Fruit fly (Drosophila melanogaster) Kc167 (cell line): ENCODE results near the gene Ripalpha.

ENCODE experiments used
- Myc ChIP-seq: fragments of >200 bp; optimal IDR thresholded peaks from 2 replicates; lab custom pipeline; 2017; ENCODE audit warnings: missing external identifiers
- Sin3A ChIP-seq: fragments of >200 bp; optimal IDR thresholded peaks from 2 replicates; lab custom pipeline; 2018; ENCODE audit warnings: missing external identifiers
- h ChIP-seq: fragments of >200 bp; optimal IDR thresholded peaks from 3 replicates; lab custom pipeline; 2018; ENCODE audit warnings: missing external identifiers
- insv ChIP-seq: fragments of >200 bp; optimal IDR thresholded peaks from 3 replicates; lab custom pipeline; 2018; ENCODE audit warnings: missing external identifiers
- psq ChIP-seq: fragments of >200 bp; optimal IDR thresholded peaks from 2 replicates; lab custom pipeline; 2017; ENCODE audit warnings: missing external identifiers
- ttk ChIP-seq: sonication (Bioruptor generic); optimal IDR thresholded peaks from 2 replicates; lab custom pipeline; 2017; ENCODE audit warnings: missing external identifiers

The Ripalpha gene

DNA sequence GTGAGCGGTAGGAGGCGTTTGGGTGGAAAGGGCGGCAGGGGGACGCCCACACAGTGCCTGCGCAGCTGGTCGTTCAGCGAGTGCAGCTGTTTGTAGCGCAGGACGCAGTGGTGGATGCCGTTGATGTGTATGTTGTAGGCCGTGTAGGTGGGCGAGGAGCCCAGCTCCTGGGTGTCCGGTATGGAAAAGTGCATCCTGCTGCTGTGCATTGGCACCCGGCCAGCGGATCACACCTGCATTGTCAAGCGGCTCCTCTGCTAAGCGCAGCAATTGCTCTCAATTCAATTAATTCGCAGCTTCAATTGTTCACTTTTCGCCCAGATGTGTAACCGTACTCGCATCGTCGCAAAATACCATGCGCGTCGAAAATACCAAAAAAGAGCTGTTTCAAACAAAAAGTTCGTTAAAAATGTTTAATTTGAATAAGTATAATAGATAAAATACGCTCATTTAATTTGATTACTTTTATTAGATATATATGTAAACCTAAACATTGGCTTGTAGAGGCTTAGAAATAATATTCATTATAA lies 5.9 kb upstream of the Ripalpha start, which contains the start of gene Snx17:
TSS of gene Snx17 (minus strand) at position 329 of the 530 bp plus-strand sequence.
- TF ChIP-seq psq (lab: Kevin White, UChicago) (no peak), Sin3A (lab: Kevin White, UChicago) (no peak)

DNA sequence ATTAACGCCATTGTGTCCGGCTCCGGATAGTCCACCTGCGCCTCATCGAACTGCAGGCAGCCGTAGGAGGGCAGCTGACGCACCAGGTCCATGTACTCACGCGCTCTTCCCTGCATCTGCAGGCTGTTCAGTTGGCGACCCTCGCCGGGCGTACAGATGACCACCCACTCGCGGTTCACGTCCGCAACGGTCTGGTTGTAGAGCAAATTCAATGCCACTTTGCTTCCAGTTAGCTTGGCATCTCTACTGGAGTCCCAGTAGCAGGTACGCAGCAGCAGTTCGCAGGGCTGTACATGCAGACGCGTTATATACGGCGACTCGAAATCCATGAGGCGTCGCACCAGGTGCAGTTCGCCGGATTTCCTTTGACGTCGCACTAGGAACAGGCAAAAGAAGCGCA lies 5.2 kb upstream of the Ripalpha start:
- peak; percentile 87 for TF ChIP-seq ttk (lab: Kevin White, UChicago)
- TF ChIP-seq Sin3A (lab: Kevin White, UChicago): no peak

DNA sequence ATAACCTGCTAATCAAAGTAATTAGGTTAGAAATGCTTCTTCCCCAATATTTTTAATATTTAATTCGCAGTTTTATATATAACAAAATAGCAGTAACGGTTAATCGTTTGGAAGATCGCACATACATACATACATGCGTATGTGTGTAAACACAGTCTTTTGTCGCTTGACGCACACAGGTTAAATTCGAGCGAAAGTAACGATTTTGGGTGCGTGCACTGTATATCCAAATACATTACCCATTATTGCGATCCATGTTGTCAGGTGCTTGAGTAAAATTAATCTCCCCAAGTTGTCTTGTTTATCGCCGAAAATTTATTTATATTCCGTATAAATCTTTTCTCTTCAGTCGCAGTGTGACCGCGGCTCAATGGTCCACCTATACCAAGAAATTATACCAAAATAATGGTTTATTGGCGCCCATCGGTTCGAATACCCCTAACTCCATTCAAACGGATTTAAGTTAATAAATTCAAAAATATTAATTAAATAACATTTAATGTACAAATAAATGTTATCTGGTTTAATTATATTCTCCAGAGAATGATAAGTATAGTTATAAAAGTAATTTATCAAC lies 3.2 kb upstream of the Ripalpha start, which contains the start of gene CG34159:
TSS of gene CG34159 (minus strand) at position 385 of the 577 bp plus-strand sequence.
- TF ChIP-seq psq (lab: Kevin White, UChicago) (no peak), insv (lab: Kevin White, UChicago) (no peak), Sin3A (lab: Kevin White, UChicago) (no peak), Myc (lab: Kevin White, UChicago) (no peak), ttk (lab: Kevin White, UChicago) (no peak), h (no peak)

DNA sequence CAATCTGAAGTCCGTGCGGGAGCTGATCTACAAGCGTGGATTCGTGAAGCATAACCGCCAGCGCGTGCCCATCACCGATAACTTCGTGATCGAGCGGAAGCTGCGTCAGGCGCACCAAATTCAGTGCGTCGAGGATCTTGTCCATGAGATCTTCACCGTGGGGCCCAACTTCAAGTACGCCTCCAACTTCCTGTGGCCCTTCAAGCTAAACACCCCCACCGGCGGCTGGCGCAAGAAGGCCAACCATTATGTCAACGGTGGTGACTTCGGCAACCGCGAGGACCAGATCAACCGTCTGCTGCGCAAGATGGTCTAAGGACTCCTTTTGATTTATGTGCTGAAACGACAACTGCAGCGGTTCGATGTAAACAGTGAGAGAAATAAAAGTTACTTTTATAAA lies 969 bp upstream of the Ripalpha start:
- TF ChIP-seq Myc (lab: Kevin White, UChicago) (no peak), h (no peak), Sin3A (lab: Kevin White, UChicago) (no peak), insv (lab: Kevin White, UChicago) (no peak), psq (lab: Kevin White, UChicago) (no peak), ttk (lab: Kevin White, UChicago) (no peak)

DNA sequence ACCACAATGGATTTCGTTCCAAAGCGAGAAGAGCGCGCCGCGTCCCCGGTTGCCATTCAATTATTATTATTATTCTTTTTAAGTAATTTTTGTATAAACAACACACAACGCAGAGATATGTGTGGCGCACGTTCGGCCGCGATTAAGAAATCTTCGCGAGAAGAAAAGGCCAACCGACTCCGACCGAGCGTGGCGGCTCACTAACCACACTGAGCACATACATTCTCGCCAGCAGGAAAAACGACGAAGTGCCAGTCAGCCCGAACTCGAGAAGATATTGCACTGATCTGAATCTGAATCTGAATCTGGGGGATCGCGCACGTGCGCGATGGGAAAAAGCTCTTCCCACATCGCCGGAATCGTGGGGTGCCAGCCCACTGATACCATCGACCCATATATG lies 1.9 kb downstream of the Ripalpha start, which contains the start of gene Sur:
TSS of gene Sur (minus strand) at position 207 of the 400 bp plus-strand sequence.
- TF ChIP-seq Sin3A (lab: Kevin White, UChicago): no peak
- no peak for TF ChIP-seq h
- TF ChIP-seq ttk (lab: Kevin White, UChicago): no peak

DNA sequence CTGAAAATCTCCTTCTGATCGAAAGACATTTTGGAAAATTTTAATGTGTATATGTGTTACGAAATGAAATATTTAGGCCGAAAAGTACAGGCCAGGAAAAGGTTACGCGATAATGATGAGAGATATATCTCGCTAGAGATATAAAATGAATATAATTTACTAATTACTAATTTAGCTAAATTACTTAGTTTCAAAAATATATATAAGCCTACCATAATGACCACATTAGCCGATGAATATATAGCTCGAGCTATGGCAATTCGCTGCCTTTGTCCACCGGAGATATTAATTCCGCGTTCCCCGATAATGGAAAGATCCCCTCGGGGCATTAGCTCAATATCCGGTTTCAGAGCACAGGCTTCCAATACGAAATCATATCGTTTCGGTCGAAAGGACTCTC lies 9.4 kb downstream of the Ripalpha start, which contains the start of gene Fum4:
TSS of gene Fum4 (minus strand) at position 101 of the 400 bp plus-strand sequence.
- TF ChIP-seq h (no peak), Myc (lab: Kevin White, UChicago) (no peak), insv (lab: Kevin White, UChicago) (no peak), psq (lab: Kevin White, UChicago) (no peak), Sin3A (lab: Kevin White, UChicago) (no peak), ttk (lab: Kevin White, UChicago) (no peak)

DNA sequence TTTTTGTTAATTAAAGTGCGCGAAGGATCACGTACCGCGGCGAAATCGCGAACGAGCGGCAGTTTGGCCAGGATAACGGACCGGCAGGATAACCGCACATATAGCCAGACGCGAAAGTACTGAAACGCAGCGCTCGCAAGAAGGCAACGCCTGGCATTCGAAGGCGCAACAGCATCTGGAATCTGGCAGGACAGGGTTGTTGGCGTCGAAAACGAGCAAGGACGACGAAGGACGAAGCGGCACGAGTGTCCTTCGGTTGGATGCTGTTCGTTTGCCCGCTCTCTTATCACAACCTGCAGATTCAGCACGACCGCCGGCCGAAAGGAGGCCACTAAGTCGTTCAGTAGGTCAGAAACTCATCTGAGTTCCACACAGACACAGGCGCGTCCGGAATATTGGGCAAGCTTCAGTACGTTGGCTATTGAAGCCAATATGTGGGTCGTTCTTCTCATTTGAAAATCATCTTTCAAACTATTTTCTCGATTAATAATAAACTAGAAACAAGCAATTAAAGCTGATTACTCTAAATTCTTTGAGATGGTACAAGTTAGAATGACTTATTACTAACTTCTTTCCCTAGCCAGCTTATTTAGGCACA lies 20.5 kb downstream of the Ripalpha start, which contains the start of gene CG44153:
TSS of gene CG44153 (minus strand) at position 75 of the 598 bp plus-strand sequence.
- no peak for TF ChIP-seq ttk (lab: Kevin White, UChicago)
- TF ChIP-seq h: no peak

DNA sequence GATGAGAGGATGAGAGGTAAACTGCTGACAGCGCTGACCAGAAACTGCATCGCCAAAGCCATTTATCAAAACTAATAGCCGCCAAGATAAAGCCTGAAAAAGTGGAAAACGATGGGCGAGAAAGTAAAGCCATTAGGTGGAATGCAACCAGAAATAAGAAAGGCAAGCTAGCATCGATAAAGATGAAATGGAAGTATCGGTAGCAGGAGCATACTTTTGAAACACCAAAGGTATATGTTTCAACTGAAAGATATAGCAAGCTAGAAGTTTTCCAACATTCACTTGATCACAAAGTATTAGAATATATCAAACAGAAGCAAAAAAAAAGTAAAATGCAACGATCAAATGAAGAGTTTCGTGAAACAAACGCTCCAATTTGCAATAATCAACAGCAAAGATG lies 28.4 kb downstream of the Ripalpha start, which contains the start of gene CG13137:
TSS of gene CG13137 (plus strand) at position 301 of the 400 bp plus-strand sequence.
- TF ChIP-seq Sin3A (lab: Kevin White, UChicago) (no peak), insv (lab: Kevin White, UChicago) (no peak), h (no peak), ttk (lab: Kevin White, UChicago) (no peak)

DNA sequence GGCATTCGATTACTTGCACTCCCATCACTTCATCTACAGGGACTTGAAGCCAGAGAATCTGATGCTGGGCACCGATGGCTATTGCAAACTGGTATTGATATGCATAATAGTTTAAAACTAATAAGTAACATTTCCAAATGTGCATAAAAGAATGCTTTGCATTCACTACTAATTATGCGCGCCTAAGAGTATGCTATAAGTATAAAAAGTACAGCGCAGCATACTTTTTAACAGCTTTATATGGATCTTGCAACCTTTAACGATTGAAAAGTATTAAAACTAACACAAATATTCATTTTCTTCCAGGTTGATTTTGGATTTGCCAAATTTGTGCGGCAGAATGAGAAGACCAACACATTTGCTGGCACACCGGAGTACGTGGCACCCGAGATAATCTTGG lies 46.4 kb downstream of the Ripalpha start:
- no peak for TF ChIP-seq insv (lab: Kevin White, UChicago)
- no peak for TF ChIP-seq psq (lab: Kevin White, UChicago)
- no peak for TF ChIP-seq Myc (lab: Kevin White, UChicago)
- no peak for TF ChIP-seq h
- TF ChIP-seq Sin3A (lab: Kevin White, UChicago): no peak
- TF ChIP-seq ttk (lab: Kevin White, UChicago): no peak
